Worm (Caenorhabditis elegans): ENCODE data around the gene F22B5.6.

Gene F22B5.6

ce11 chrII:8456094-8456493 is at the start of gene F22B5.6:
F22B5.6 (minus strand) TSS chrII:8456194.
- no peak for TF ChIP-seq ceh-48 (tag; optimal IDR thresholded peaks at IDR 0.05)
- no peak for TF ChIP-seq ceh-34 (tag; optimal IDR thresholded peaks at IDR 0.05)
- TF ChIP-seq rnt-1 (tag; optimal IDR thresholded peaks at IDR 0.05) = no peak
- no peak for TF ChIP-seq K09A11.1 (tag; optimal IDR thresholded peaks at IDR 0.05; ENCODE audit: insufficient read depth)

ce11 chrII:8504074-8504724 is 48.2 kb upstream of the F22B5.6 start:
- TF ChIP-seq npax-4 (tag; optimal IDR thresholded peaks at IDR 0.05) = no peak

ce11 chrII:8499021-8499420 is 43.0 kb upstream of the F22B5.6 start:
- no peak for TF ChIP-seq ceh-19 (GFP tag; optimal IDR thresholded peaks at IDR 0.05)
- TF ChIP-seq mec-3 (tag; optimal IDR thresholded peaks at IDR 0.05; ENCODE audit: borderline replicate concordance) = no peak
- TF ChIP-seq elt-2 (tag; optimal IDR thresholded peaks at IDR 0.05) = no peak
- no peak for TF ChIP-seq hlh-15 (tag; optimal IDR thresholded peaks at IDR 0.05)
- no peak for TF ChIP-seq ahr-1 (tag; optimal IDR thresholded peaks at IDR 0.05)
- TF ChIP-seq odd-2 (tag; optimal IDR thresholded peaks at IDR 0.05) = no peak
- no peak for TF ChIP-seq fkh-6 (tag; optimal IDR thresholded peaks at IDR 0.05)
- no peak for TF ChIP-seq ets-4 (tag; optimal IDR thresholded peaks at IDR 0.05)
- no peak for TF ChIP-seq hlh-30 (tag; optimal IDR thresholded peaks at IDR 0.05; ENCODE audit: insufficient read depth)
- peak; percentile 54 for TF ChIP-seq ceh-34 (tag; optimal IDR thresholded peaks at IDR 0.05)
- TF ChIP-seq pros-1 (tag; optimal IDR thresholded peaks at IDR 0.05) = no peak
- no peak for TF ChIP-seq lin-11 (tag; optimal IDR thresholded peaks at IDR 0.05)
- TF ChIP-seq K09A11.1 (tag; optimal IDR thresholded peaks at IDR 0.05; ENCODE audit: insufficient read depth) = no peak
- no peak for TF ChIP-seq che-1 (tag; optimal IDR thresholded peaks at IDR 0.05)
- no peak for TF ChIP-seq C08G9.2 (tag; optimal IDR thresholded peaks at IDR 0.05)
- TF ChIP-seq fax-1 (tag; optimal IDR thresholded peaks at IDR 0.05) = no peak
- TF ChIP-seq zip-5 (tag; optimal IDR thresholded peaks at IDR 0.05) = no peak
- peak; percentile 46 for TF ChIP-seq tbx-2 (tag; optimal IDR thresholded peaks at IDR 0.05)
- no peak for TF ChIP-seq madf-2 (tag; optimal IDR thresholded peaks at IDR 0.05)
- TF ChIP-seq C38D4.7 (GFP tag; optimal IDR thresholded peaks at IDR 0.05) = no peak
- TF ChIP-seq nfya-1 (tag; optimal IDR thresholded peaks at IDR 0.05) = peak; percentile 36
- no peak for TF ChIP-seq pha-4 (tag; optimal IDR thresholded peaks at IDR 0.05)
- no peak for TF ChIP-seq ceh-30 (tag; optimal IDR thresholded peaks at IDR 0.05)
- no peak for TF ChIP-seq dmd-4 (tag; optimal IDR thresholded peaks at IDR 0.05; ENCODE audit: borderline replicate concordance)
- TF ChIP-seq sox-4 (tag; optimal IDR thresholded peaks at IDR 0.05) = no peak
- no peak for TF ChIP-seq pax-1 (tag; optimal IDR thresholded peaks at IDR 0.05)
- TF ChIP-seq unc-55 (GFP tag; optimal IDR thresholded peaks at IDR 0.05) = peak; percentile 34
- no peak for TF ChIP-seq eyg-1 (tag; optimal IDR thresholded peaks at IDR 0.05)
- no peak for TF ChIP-seq F13H6.1 (tag; optimal IDR thresholded peaks at IDR 0.05)
- no peak for TF ChIP-seq ceh-48 (tag; optimal IDR thresholded peaks at IDR 0.05)
- TF ChIP-seq dve-1 (tag; optimal IDR thresholded peaks at IDR 0.05) = no peak
- peak; percentile 64 for TF ChIP-seq hlh-8 (tag; optimal IDR thresholded peaks at IDR 0.05)
- TF ChIP-seq npax-4 (tag; optimal IDR thresholded peaks at IDR 0.05) = no peak
- peak; percentile 88 for TF ChIP-seq ceh-18 (tag; optimal IDR thresholded peaks at IDR 0.05)
- no peak for TF ChIP-seq ztf-16 (tag; optimal IDR thresholded peaks at IDR 0.05)
- TF ChIP-seq hlh-13 (GFP tag; optimal IDR thresholded peaks at IDR 0.05) = no peak
- no peak for TF ChIP-seq ceh-6 (GFP tag; optimal IDR thresholded peaks at IDR 0.05)
- no peak for TF ChIP-seq tbx-7 (tag; optimal IDR thresholded peaks at IDR 0.05)
- peak; percentile 8 for TF ChIP-seq ceh-31 (tag; optimal IDR thresholded peaks at IDR 0.05)
- TF ChIP-seq ref-2 (tag; optimal IDR thresholded peaks at IDR 0.05) = no peak
- TF ChIP-seq rnt-1 (tag; optimal IDR thresholded peaks at IDR 0.05) = peak; percentile 63
- TF ChIP-seq pat-9 (tag; optimal IDR thresholded peaks at IDR 0.05) = no peak
- TF ChIP-seq K02D7.2 (tag; optimal IDR thresholded peaks at IDR 0.05) = no peak
- no peak for TF ChIP-seq lim-6 (tag; optimal IDR thresholded peaks at IDR 0.05)
- no peak for TF ChIP-seq ceh-14 (tag; optimal IDR thresholded peaks at IDR 0.05)
- no peak for TF ChIP-seq sox-2 (GFP tag; IDR thresholded peaks at IDR 0.05)
- TF ChIP-seq ceh-9 (tag; optimal IDR thresholded peaks at IDR 0.05) = no peak
